Fruit fly (Drosophila melanogaster) whole organism, embryonic: ENCODE results near the gene CG2247.

Experiments used
- Antp ChIP-seq: fragments of 200-800 bp; sonication (Bioruptor generic); optimal IDR thresholded peaks from 3 replicates; lab custom pipeline; 2016; ENCODE audit warnings: missing biosample characterization, missing genetic modification characterization
- Awh ChIP-seq: fragments of 200-800 bp; sonication (Bioruptor generic); IDR thresholded peaks from 2 replicates; pipeline ENCODE4, ENCODE4 v1.3.6; 2022; ENCODE audit warnings: missing biosample characterization, missing genetic modification characterization
- B-H2 ChIP-seq: fragments of 200-800 bp; sonication (Bioruptor generic); optimal IDR thresholded peaks from 2 replicates; lab custom pipeline; 2018; ENCODE audit warnings: missing biosample characterization, mild to moderate bottlenecking, missing genetic modification characterization
- Bteb2 ChIP-seq: fragments of 200-800 bp; sonication (Bioruptor generic); optimal IDR thresholded peaks from 2 replicates; lab custom pipeline; 2016; ENCODE audit warnings: missing biosample characterization, missing genetic modification characterization
- CG12236 ChIP-seq: fragments of 200-800 bp; sonication (Bioruptor generic); optimal IDR thresholded peaks from 2 replicates; lab custom pipeline; 2016; ENCODE audit warnings: missing biosample characterization, missing genetic modification characterization
- CG13894 ChIP-seq: fragments of 200-800 bp; sonication (Bioruptor generic); optimal IDR thresholded peaks from 3 replicates; lab custom pipeline; 2018; ENCODE audit warnings: missing biosample characterization, mild to moderate bottlenecking, missing genetic modification characterization, moderate library complexity
- CG14667 ChIP-seq: fragments of 200-800 bp; sonication (Bioruptor generic); IDR thresholded peaks from 2 replicates; pipeline ENCODE4 v1.3.6; 2022; ENCODE audit warnings: missing biosample characterization, missing genetic modification characterization
- CG16863 ChIP-seq: fragments of 200-800 bp; sonication (Bioruptor generic); optimal IDR thresholded peaks from 3 replicates; lab custom pipeline; 2016; ENCODE audit warnings: missing biosample characterization, missing genetic modification characterization
- CG18619 ChIP-seq: fragments of 200-800 bp; sonication (Bioruptor generic); optimal IDR thresholded peaks from 3 replicates; lab custom pipeline; 2017; ENCODE audit warnings: missing biosample characterization, mild to moderate bottlenecking, missing genetic modification characterization
- CG2116 ChIP-seq: fragments of 200-800 bp; sonication (Bioruptor generic); optimal IDR thresholded peaks from 3 replicates; lab custom pipeline; 2018; ENCODE audit warnings: missing biosample characterization, mild to moderate bottlenecking, missing genetic modification characterization
- CG30431 ChIP-seq: fragments of 200-800 bp; sonication (Bioruptor generic); optimal IDR thresholded peaks from 2 replicates; lab custom pipeline; 2017; ENCODE audit warnings: missing biosample characterization, missing genetic modification characterization
- CG32532 ChIP-seq: fragments of 200-800 bp; sonication (Bioruptor generic); IDR thresholded peaks from 2 replicates; pipeline ENCODE4 v1.3.6; 2022; ENCODE audit warnings: missing biosample characterization, missing genetic modification characterization
- CG3407 ChIP-seq: fragments of 200-800 bp; sonication (Bioruptor generic); optimal IDR thresholded peaks from 2 replicates; lab custom pipeline; 2018; ENCODE audit warnings: missing biosample characterization, mild to moderate bottlenecking, missing genetic modification characterization
- CG42726 ChIP-seq: fragments of 200-800 bp; sonication (Bioruptor generic); IDR thresholded peaks from 2 replicates; pipeline ENCODE4 v1.3.6; 2022; ENCODE audit warnings: missing biosample characterization, missing genetic modification characterization; ENCODE audit not compliant: partially characterized antibody
- CG4328 ChIP-seq: fragments of 200-800 bp; sonication (Bioruptor generic); optimal IDR thresholded peaks from 3 replicates; lab custom pipeline; 2017; ENCODE audit warnings: missing biosample characterization, missing genetic modification reagents, missing genetic modification characterization
- CG6854 ChIP-seq: fragments of 200-800 bp; sonication (Bioruptor generic); optimal IDR thresholded peaks from 3 replicates; lab custom pipeline; 2017; ENCODE audit warnings: missing biosample characterization, mild to moderate bottlenecking, missing genetic modification characterization
- CG7556 ChIP-seq: fragments of 200-800 bp; sonication (Bioruptor generic); optimal IDR thresholded peaks from 2 replicates; lab custom pipeline; 2017; ENCODE audit warnings: missing biosample characterization, mild to moderate bottlenecking, missing genetic modification characterization
- CG8281 ChIP-seq: fragments of 200-800 bp; sonication (Bioruptor generic); optimal IDR thresholded peaks from 2 replicates; lab custom pipeline; 2018; ENCODE audit warnings: missing biosample characterization, mild to moderate bottlenecking, missing genetic modification characterization, moderate library complexity
- CG9817 ChIP-seq: fragments of 200-800 bp; sonication (Bioruptor generic); optimal IDR thresholded peaks from 2 replicates; lab custom pipeline; 2018; ENCODE audit warnings: missing biosample characterization, mild to moderate bottlenecking, missing genetic modification characterization, moderate library complexity
- D19B ChIP-seq: fragments of 200-800 bp; sonication (Bioruptor generic); optimal IDR thresholded peaks from 2 replicates; lab custom pipeline; 2017; ENCODE audit warnings: missing biosample characterization, mild to moderate bottlenecking, missing genetic modification characterization
- Elba2 ChIP-seq: fragments of 200-800 bp; sonication (Bioruptor generic); optimal IDR thresholded peaks from 3 replicates; lab custom pipeline; 2016; ENCODE audit warnings: missing biosample characterization, missing genetic modification characterization
- Gug ChIP-seq: fragments of 200-800 bp; sonication (Bioruptor generic); IDR thresholded peaks from 4 replicates; pipeline ENCODE4 v1.3.6; 2022; ENCODE audit warnings: missing biosample characterization, missing genetic modification characterization
- HLH54F ChIP-seq: fragments of 200-800 bp; sonication (Bioruptor generic); optimal IDR thresholded peaks from 3 replicates; lab custom pipeline; 2016; ENCODE audit warnings: missing biosample characterization, missing genetic modification characterization
- Hmx ChIP-seq: fragments of 200-800 bp; sonication (Bioruptor generic); optimal IDR thresholded peaks from 2 replicates; lab custom pipeline; 2016; ENCODE audit warnings: missing biosample characterization, missing genetic modification characterization
- Hr39 ChIP-seq: fragments of >200 bp; optimal IDR thresholded peaks from 2 replicates; lab custom pipeline; 2017
- Jarid2 ChIP-seq: fragments of 200-800 bp; sonication (Bioruptor generic); optimal IDR thresholded peaks from 3 replicates; lab custom pipeline; 2017; ENCODE audit warnings: mild to moderate bottlenecking, missing biosample characterization, missing genetic modification reagents, missing genetic modification characterization
- Kr ChIP-seq: fragments of 200-800 bp; sonication (Bioruptor generic); optimal IDR thresholded peaks from 2 replicates; lab custom pipeline; 2017; ENCODE audit warnings: missing biosample characterization, mild to moderate bottlenecking, missing genetic modification characterization
- Meics ChIP-seq: fragments of 200-800 bp; sonication (Bioruptor generic); optimal IDR thresholded peaks from 2 replicates; lab custom pipeline; 2017; ENCODE audit warnings: missing biosample characterization, mild to moderate bottlenecking, missing genetic modification characterization
- Nf-YC ChIP-seq: fragments of 200-800 bp; optimal IDR thresholded peaks from 3 replicates; lab custom pipeline; 2019; ENCODE audit warnings: missing biosample characterization, mild to moderate bottlenecking, missing genetic modification characterization, moderate library complexity
- NfI ChIP-seq: fragments of 200-800 bp; sonication (Bioruptor generic); optimal IDR thresholded peaks from 3 replicates; lab custom pipeline; 2018; ENCODE audit warnings: missing biosample characterization, mild to moderate bottlenecking, missing genetic modification characterization, moderate library complexity
- Ravus ChIP-seq: fragments of 200-800 bp; sonication (Bioruptor generic); IDR thresholded peaks from 2 replicates; pipeline ENCODE4 v1.3.6; 2022; ENCODE audit warnings: missing biosample characterization, missing genetic modification characterization
- Six4 ChIP-seq: fragments of 200-800 bp; sonication (Bioruptor generic); optimal IDR thresholded peaks from 2 replicates; lab custom pipeline; 2016; ENCODE audit warnings: missing biosample characterization, missing genetic modification characterization
- Xrp1 ChIP-seq: fragments of 200-800 bp; sonication (Bioruptor generic); IDR thresholded peaks from 2 replicates; pipeline ENCODE4 v1.3.6; 2022; ENCODE audit warnings: missing biosample characterization, missing genetic modification characterization
- al ChIP-seq: fragments of 200-800 bp; sonication (Bioruptor generic); IDR thresholded peaks from 2 replicates; pipeline ENCODE4 v1.3.6; 2022; ENCODE audit warnings: missing biosample characterization, missing genetic modification characterization
- bowl ChIP-seq: fragments of 200-800 bp; sonication (Bioruptor generic); IDR thresholded peaks from 2 replicates; pipeline ENCODE4 v1.3.6; 2022; ENCODE audit warnings: missing biosample characterization, missing genetic modification characterization
- bsh ChIP-seq, 2 experiments: fragments of 200-800 bp; sonication (Bioruptor generic); optimal IDR thresholded peaks; 2 replicates each; lab custom pipeline; 2017 to 2018; ENCODE audit warnings: mild to moderate bottlenecking in 2 of 2, missing biosample characterization in 2 of 2, missing genetic modification characterization in 2 of 2, moderate library complexity in 1 of 2
- cad ChIP-seq: fragments of >200 bp; optimal IDR thresholded peaks from 2 replicates; lab custom pipeline; 2017; ENCODE audit warnings: missing biosample characterization, missing genetic modification characterization
- cato ChIP-seq: fragments of 200-800 bp; sonication (Bioruptor generic); optimal IDR thresholded peaks from 2 replicates; lab custom pipeline; 2016; ENCODE audit warnings: missing biosample characterization, missing genetic modification characterization, borderline replicate concordance
- ci ChIP-seq: fragments of 200-800 bp; sonication (Bioruptor generic); IDR thresholded peaks from 3 replicates; pipeline ENCODE4 v1.3.6; 2022; ENCODE audit warnings: missing biosample characterization, missing genetic modification characterization
- crc ChIP-seq: fragments of 200-800 bp; sonication (Bioruptor generic); optimal IDR thresholded peaks from 2 replicates; lab custom pipeline; 2016; ENCODE audit warnings: missing biosample characterization, missing genetic modification characterization
- dimm ChIP-seq: fragments of 200-800 bp; sonication (Bioruptor generic); IDR thresholded peaks from 2 replicates; pipeline ENCODE4 v1.3.6; 2022; ENCODE audit warnings: missing biosample characterization, missing genetic modification characterization
- gfzf ChIP-seq: fragments of 200-800 bp; sonication (Bioruptor generic); optimal IDR thresholded peaks from 2 replicates; lab custom pipeline; 2016; ENCODE audit warnings: missing biosample characterization, mild to moderate bottlenecking, missing genetic modification characterization, moderate library complexity
- gro ChIP-seq: fragments of 200-800 bp; sonication (Bioruptor generic); optimal IDR thresholded peaks from 2 replicates; lab custom pipeline; 2016; ENCODE audit warnings: missing biosample characterization, missing genetic modification characterization
- hkb ChIP-seq, 2 experiments: fragments of 200-800 bp in 1 of 2; fragments of >200 bp in 1 of 2; sonication (Bioruptor generic) in 1 of 2; IDR thresholded peaks in 1 of 2; optimal IDR thresholded peaks in 1 of 2; 2 replicates each; pipeline versions ENCODE4 v1.3.6 to Lab custom; 2017 to 2022; ENCODE audit warnings: missing biosample characterization in 1 of 2, missing genetic modification characterization in 1 of 2
- pan ChIP-seq, 4 experiments: fragments of >200 bp in 3 of 4; fragments of 200-800 bp in 1 of 4; sonication (Bioruptor generic) in 1 of 4; optimal IDR thresholded peaks in 3 of 4; IDR thresholded peaks in 1 of 4; 2 replicates each; pipeline versions ENCODE4 v1.3.6 to Lab custom; 2017 to 2022; ENCODE audit warnings: missing biosample characterization in 2 of 4, missing genetic modification characterization in 2 of 4, mixed read lengths in 1 of 4
- rib ChIP-seq: fragments of 200-800 bp; sonication (Bioruptor generic); IDR thresholded peaks from 2 replicates; pipeline ENCODE4 v1.3.6; 2022; ENCODE audit warnings: missing biosample characterization, missing genetic modification characterization
- run ChIP-seq: fragments of 200-800 bp; sonication (Bioruptor generic); optimal IDR thresholded peaks from 3 replicates; lab custom pipeline; 2018; ENCODE audit warnings: missing biosample characterization, mild to moderate bottlenecking, missing genetic modification characterization
- salm ChIP-seq: fragments of 200-800 bp; sonication (Bioruptor generic); optimal IDR thresholded peaks from 2 replicates; lab custom pipeline; 2018; ENCODE audit warnings: missing biosample characterization, mild to moderate bottlenecking, missing genetic modification characterization
- sisA ChIP-seq: fragments of 200-800 bp; sonication (Bioruptor generic); IDR thresholded peaks from 2 replicates; pipeline ENCODE4 v1.3.6; 2022; ENCODE audit warnings: missing biosample characterization, missing genetic modification characterization
- slbo ChIP-seq: fragments of 200-800 bp; sonication (Bioruptor generic); IDR thresholded peaks from 2 replicates; pipeline ENCODE4 v1.3.6; 2022; ENCODE audit warnings: missing biosample characterization, missing genetic modification characterization
- stwl ChIP-seq: fragments of 200-800 bp; sonication (Bioruptor generic); optimal IDR thresholded peaks from 3 replicates; lab custom pipeline; 2018; ENCODE audit warnings: missing biosample characterization, mild to moderate bottlenecking, missing genetic modification characterization, moderate library complexity

The CG2247 gene

dm6 chrX:11657140-11657539 lies 45.7 kb upstream of the CG2247 start (continued):
- TF ChIP-seq CG8281 (tag; lab: Kevin White, UChicago) (peak; percentile 2), CG14667 (GFP tag; lab: Robert Waterston, UW) (no peak; the same call in 1 of the 2 replicates), NfI (peak; percentile 5), slbo (GFP tag; lab: Robert Waterston, UW) (peak; percentile 61), ci (GFP tag; lab: Robert Waterston, UW) (peak; percentile 52; the same call in 1 of the 3 replicates), CG18619 (GFP tag; lab: Kevin White, UChicago) (no peak), Meics (peak; percentile 65), gfzf (GFP tag; lab: Kevin White, UChicago) (no peak), Awh (no peak), Xrp1 (GFP tag; lab: Robert Waterston, UW) (peak; percentile 71; the same call in 1 of the 2 replicates), Hr39 (no peak), Ravus (GFP tag; lab: Robert Waterston, UW) (no peak), Gug (GFP tag; lab: Robert Waterston, UW) (no peak), stwl (tag; lab: Kevin White, UChicago) (no peak), CG12236 (no peak), Kr (GFP tag; lab: Kevin White, UChicago) (no peak), CG6854 (GFP tag; lab: Kevin White, UChicago) (peak; percentile 32), CG4328 (GFP tag; lab: Kevin White, UChicago) (no peak), CG30431 (no peak), al (GFP tag; lab: Robert Waterston, UW) (no peak), cad (GFP tag; lab: Kevin White, UChicago) (no peak), hkb (optimal IDR thresholded peaks at IDR 0.05; lab: Kevin White, UChicago) (no peak), hkb (GFP tag; IDR thresholded peaks at IDR 0.05; lab: Robert Waterston, UW) (peak; percentile 65), bowl (GFP tag; lab: Robert Waterston, UW) (no peak), Hmx (GFP tag; lab: Kevin White, UChicago) (no peak), bsh (GFP tag; optimal IDR thresholded peaks at IDR 0.05; lab: Kevin White, UChicago) (peak in 1 of 2 experiments; percentile 60), CG3407 (GFP tag; lab: Kevin White, UChicago) (peak; percentile 15), D19B (GFP tag; lab: Kevin White, UChicago) (no peak), rib (no peak), dimm (GFP tag; lab: Robert Waterston, UW) (no peak), CG13894 (tag; lab: Kevin White, UChicago) (peak; percentile 63), Bteb2 (GFP tag; lab: Kevin White, UChicago) (peak; percentile 54), CG42726 (GFP tag; lab: Robert Waterston, UW) (no peak), B-H2 (GFP tag; lab: Kevin White, UChicago) (no peak), cato (GFP tag; lab: Kevin White, UChicago) (no peak), salm (tag; lab: Kevin White, UChicago) (no peak), gro (GFP tag; lab: Kevin White, UChicago) (peak; percentile 3), CG2116 (no peak), Antp (peak; percentile 27), CG7556 (GFP tag; lab: Kevin White, UChicago) (peak; percentile 76), Elba2 (GFP tag; lab: Kevin White, UChicago) (no peak), CG32532 (peak; percentile 67), sisA (0 out of 2 replicates have a peak, but pooled peaks have one; percentile 15), Six4 (GFP tag; lab: Kevin White, UChicago) (peak; percentile 48), HLH54F (peak; percentile 12), CG9817 (peak; percentile 48), Nf-YC (tag; lab: Kevin White, UChicago) (peak; percentile 48), crc (GFP tag; lab: Kevin White, UChicago) (no peak), run (tag; lab: Kevin White, UChicago) (no peak), CG16863 (GFP tag; lab: Kevin White, UChicago) (peak; percentile 19), pan (optimal IDR thresholded peaks at IDR 0.05; lab: Kevin White, UChicago) (no peak), pan (GFP tag; optimal IDR thresholded peaks at IDR 0.05 in 1 of 2, IDR thresholded peaks at IDR 0.05 in 1 of 2) (peak in 1 of 2 experiments; percentile 64), Jarid2 (GFP tag; lab: Kevin White, UChicago) (no peak)
